Worm (Caenorhabditis elegans): ENCODE data around the gene Y57G11C.1147.

- peak; percentile 33 for TF ChIP-seq W03F9.2 (tag; optimal IDR thresholded peaks at IDR 0.05)
- TF ChIP-seq him-1 (tag; optimal IDR thresholded peaks at IDR 0.05), result no peak
- no peak for TF ChIP-seq dao-5 (tag; optimal IDR thresholded peaks at IDR 0.05)
Measured at ce11 chrIV:14764719-14765173, 32.6 kb downstream of the Y57G11C.1147 start.
